Fruit fly (Drosophila melanogaster): ENCODE results near the gene Ir94h.

DNA sequence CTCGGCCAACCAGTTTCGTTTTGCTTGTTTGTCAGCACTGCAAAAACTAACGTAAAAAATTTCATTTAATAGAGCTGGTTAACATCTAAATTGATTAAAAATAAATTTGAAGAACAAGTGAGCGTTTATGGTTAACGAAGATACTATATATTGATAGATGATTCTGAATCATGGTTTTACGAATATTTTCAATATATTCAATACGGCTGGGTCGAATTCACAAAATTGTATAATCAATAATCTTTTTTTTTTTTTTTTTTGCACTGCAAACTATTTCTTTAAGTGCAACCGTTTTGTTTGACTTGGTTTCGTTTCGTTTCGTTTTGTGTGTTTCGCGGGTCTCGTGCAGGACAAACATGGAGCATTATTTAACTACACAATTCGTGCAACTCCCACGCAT, 17.5 kb downstream of the Ir94h start:
- TF ChIP-seq CG17806 (tag; optimal IDR thresholded peaks at IDR 0.05) (peak; percentile 1), CG32121 (GFP tag; IDR thresholded peaks at IDR 0.05) (peak; percentile 66), Ets98B (GFP tag; IDR thresholded peaks at IDR 0.05) (peak; percentile 55), CG15710 (tag; optimal IDR thresholded peaks at IDR 0.05) (no peak), EcR (GFP tag; optimal IDR thresholded peaks at IDR 0.05) (no peak), CG8159 (tag; optimal IDR thresholded peaks at IDR 0.05) (no peak)
